Worm (Caenorhabditis elegans) whole organism, young adult: ENCODE results near the gene B0280.7.
A peak's percentile ranks its signal among the peaks of the same experiment; 100 is the strongest.

Source experiments
- B0019.2 ChIP-seq: fragments of 200-800 bp; sonication (Bioruptor generic); conservative IDR thresholded peaks from 2 replicates; pipeline ENCODE4 v1.3.6; 2022; ENCODE audit warnings: missing genetic modification reagents, missing genetic modification characterization, missing compliant biosample characterization
- B0336.3 ChIP-seq: fragments of 200-800 bp; sonication (Bioruptor generic); IDR thresholded peaks from 2 replicates; pipeline ENCODE4 v1.3.6; 2022; ENCODE audit warnings: missing genetic modification characterization, missing compliant biosample characterization
- C17E4.6 ChIP-seq: fragments of 200-800 bp; sonication (Bioruptor generic); IDR thresholded peaks from 2 replicates; pipeline ENCODE4 v1.3.6; 2022; ENCODE audit warnings: missing genetic modification reagents, missing genetic modification characterization, missing compliant biosample characterization
- F22D6.2 ChIP-seq: sonication (generic microtip); optimal IDR thresholded peaks from 2 replicates; lab custom pipeline; 2016; ENCODE audit warnings: mild to moderate bottlenecking, missing genetic modification characterization, missing compliant biosample characterization
- F37B4.10 ChIP-seq: fragments of 200-800 bp; sonication (Bioruptor generic); IDR thresholded peaks from 2 replicates; pipeline ENCODE4 v1.3.6; 2022; ENCODE audit warnings: missing genetic modification characterization, missing compliant biosample characterization
- F39B2.1 ChIP-seq: fragments of 200-800 bp; sonication (Bioruptor generic); IDR thresholded peaks from 2 replicates; pipeline ENCODE4 v1.3.6; 2022; ENCODE audit warnings: missing genetic modification reagents, missing genetic modification characterization, missing compliant biosample characterization
- F49E8.2 ChIP-seq: sonication (generic microtip); optimal IDR thresholded peaks from 3 replicates; lab custom pipeline; 2017; ENCODE audit warnings: missing genetic modification characterization, mild to moderate bottlenecking, missing compliant biosample characterization, antibody characterized with exemption, moderate library complexity; ENCODE audit not compliant: insufficient read depth
- F52B5.7 ChIP-seq: sonication (generic microtip); optimal IDR thresholded peaks from 2 replicates; lab custom pipeline; 2016; ENCODE audit warnings: mild to moderate bottlenecking, missing genetic modification characterization, missing compliant biosample characterization
- F57C9.4 ChIP-seq: sonication (generic microtip); optimal IDR thresholded peaks from 2 replicates; lab custom pipeline; 2017; ENCODE audit warnings: mild to moderate bottlenecking, missing genetic modification characterization, missing compliant biosample characterization
- K11D2.4 ChIP-seq: fragments of 200-800 bp; sonication (Bioruptor generic); IDR thresholded peaks from 2 replicates; pipeline ENCODE4 v1.3.6; 2022; ENCODE audit warnings: missing genetic modification reagents, missing genetic modification characterization, missing compliant biosample characterization
- Y67H2A.10 ChIP-seq: fragments of 200-800 bp; sonication (Bioruptor generic); conservative IDR thresholded peaks from 2 replicates; pipeline ENCODE4 v1.3.6; 2022; ENCODE audit warnings: missing genetic modification reagents, missing genetic modification characterization, missing compliant biosample characterization
- atf-7 ChIP-seq: sonication (generic microtip); optimal IDR thresholded peaks from 2 replicates; lab custom pipeline; 2017; ENCODE audit warnings: mild to moderate bottlenecking, missing genetic modification characterization, missing compliant biosample characterization
- athp-1 ChIP-seq: sonication (generic microtip); optimal IDR thresholded peaks from 2 replicates; lab custom pipeline; 2017; ENCODE audit warnings: mild to moderate bottlenecking, missing genetic modification characterization, missing compliant biosample characterization
- attf-3 ChIP-seq: fragments of 200-800 bp; sonication (Bioruptor generic); conservative IDR thresholded peaks from 2 replicates; pipeline ENCODE4 v1.3.6; 2022; ENCODE audit warnings: missing genetic modification reagents, missing genetic modification characterization, missing compliant biosample characterization
- attf-5 ChIP-seq: fragments of 200-800 bp; sonication (Bioruptor generic); optimal IDR thresholded peaks from 2 replicates; lab custom pipeline; 2018; ENCODE audit warnings: mild to moderate bottlenecking, missing genetic modification characterization, missing compliant biosample characterization
- attf-6 ChIP-seq: fragments of 200-800 bp; sonication (Bioruptor generic); IDR thresholded peaks from 2 replicates; pipeline ENCODE4 v1.3.6; 2022; ENCODE audit warnings: missing genetic modification reagents, missing genetic modification characterization, missing compliant biosample characterization
- cebp-1 ChIP-seq, 2 experiments: fragments of 200-800 bp in 1 of 2; sonication (Bioruptor generic) in 1 of 2; sonication (generic microtip) in 1 of 2; IDR thresholded peaks in 1 of 2; optimal IDR thresholded peaks in 1 of 2; 2 replicates each; pipeline versions ENCODE4 v1.3.6 to Lab custom; 2017 to 2022; ENCODE audit warnings: missing compliant biosample characterization in 2 of 2, missing genetic modification characterization in 2 of 2, mild to moderate bottlenecking in 1 of 2, missing genetic modification reagents in 1 of 2, moderate library complexity in 1 of 2
- cebp-2 ChIP-seq: fragments of 200-800 bp; sonication (Bioruptor generic); IDR thresholded peaks from 2 replicates; pipeline ENCODE4 v1.3.6; 2022; ENCODE audit warnings: missing genetic modification characterization, missing compliant biosample characterization
- ceh-40 ChIP-seq: fragments of 200-800 bp; sonication (Bioruptor generic); IDR thresholded peaks from 2 replicates; pipeline ENCODE4 v1.3.6; 2022; ENCODE audit warnings: missing genetic modification characterization, missing compliant biosample characterization
- ceh-58 ChIP-seq: fragments of 200-800 bp; sonication (Bioruptor generic); IDR thresholded peaks from 2 replicates; pipeline ENCODE4 v1.3.6; 2022; ENCODE audit warnings: missing genetic modification characterization, missing compliant biosample characterization
- ceh-91 ChIP-seq: fragments of 200-800 bp; sonication (Bioruptor generic); IDR thresholded peaks from 2 replicates; pipeline ENCODE4 v1.3.6; 2022; ENCODE audit warnings: missing genetic modification reagents, missing genetic modification characterization, missing compliant biosample characterization
- dpl-1 ChIP-seq: fragments of 150-350 bp; optimal IDR thresholded peaks from 2 replicates; lab custom pipeline; 2014; ENCODE audit warnings: missing biosample characterization, missing genetic modification reagents, missing genetic modification characterization
- egrh-3 ChIP-seq: fragments of 200-800 bp; sonication (Bioruptor generic); IDR thresholded peaks from 2 replicates; pipeline ENCODE4 v1.3.6; 2022; ENCODE audit warnings: missing genetic modification reagents, missing genetic modification characterization, missing compliant biosample characterization
- ekl-4 ChIP-seq: fragments of 200-800 bp; sonication (Bioruptor generic); IDR thresholded peaks from 2 replicates; pipeline ENCODE4 v1.3.6; 2022; ENCODE audit warnings: missing genetic modification reagents, missing genetic modification characterization, missing compliant biosample characterization
- ets-4 ChIP-seq: fragments of 200-800 bp; sonication (Bioruptor generic); optimal IDR thresholded peaks from 2 replicates; lab custom pipeline; 2018; ENCODE audit warnings: mild to moderate bottlenecking, missing genetic modification characterization, missing compliant biosample characterization
- hlh-12 ChIP-seq: sonication (generic microtip); optimal IDR thresholded peaks from 2 replicates; lab custom pipeline; 2016; ENCODE audit warnings: missing genetic modification characterization, missing compliant biosample characterization
- hmg-1.2 ChIP-seq: fragments of 200-800 bp; sonication (Bioruptor generic); IDR thresholded peaks from 2 replicates; pipeline ENCODE4 v1.3.6; 2022; ENCODE audit warnings: missing genetic modification reagents, missing genetic modification characterization, missing compliant biosample characterization
- lag-1 ChIP-seq: fragments of 200-800 bp; sonication (Bioruptor generic); IDR thresholded peaks from 2 replicates; pipeline ENCODE4 v1.3.6; 2022; ENCODE audit warnings: missing genetic modification reagents, missing genetic modification characterization, missing compliant biosample characterization
- let-607 ChIP-seq, 2 experiments: fragments of 200-800 bp in 1 of 2; sonication (Bioruptor generic) in 1 of 2; sonication (generic microtip) in 1 of 2; optimal IDR thresholded peaks; 2 replicates each; lab custom pipeline; 2016 to 2018; ENCODE audit warnings: mild to moderate bottlenecking in 2 of 2, missing compliant biosample characterization in 2 of 2, missing genetic modification characterization in 2 of 2, moderate library complexity in 2 of 2, missing genotype in 1 of 2
- madf-10 ChIP-seq: sonication (generic microtip); optimal IDR thresholded peaks from 2 replicates; lab custom pipeline; 2016; ENCODE audit warnings: mild to moderate bottlenecking, missing genetic modification characterization, missing compliant biosample characterization
- madf-6 ChIP-seq: fragments of 200-800 bp; sonication (Bioruptor generic); IDR thresholded peaks from 2 replicates; pipeline ENCODE4 v1.3.6; 2022; ENCODE audit warnings: missing genetic modification reagents, missing genetic modification characterization, missing compliant biosample characterization
- madf-8 ChIP-seq: fragments of 200-800 bp; sonication (Bioruptor generic); conservative IDR thresholded peaks from 2 replicates; pipeline ENCODE4 v1.3.6; 2022; ENCODE audit warnings: missing genetic modification reagents, missing genetic modification characterization, missing compliant biosample characterization
- mxl-1 ChIP-seq: sonication (generic microtip); optimal IDR thresholded peaks from 2 replicates; lab custom pipeline; 2016; ENCODE audit warnings: missing genetic modification characterization, missing compliant biosample characterization
- nfya-1 ChIP-seq: sonication (generic microtip); optimal IDR thresholded peaks from 2 replicates; lab custom pipeline; 2017; ENCODE audit warnings: antibody characterized with exemption, missing compliant biosample characterization, missing genetic modification characterization, borderline replicate concordance; ENCODE audit not compliant: insufficient read depth
- nfya-2 ChIP-seq: fragments of 200-800 bp; sonication (Bioruptor generic); IDR thresholded peaks from 2 replicates; pipeline ENCODE4 v1.3.6; 2022; ENCODE audit warnings: missing genetic modification reagents, missing genetic modification characterization, missing compliant biosample characterization
- nfyb-1 ChIP-seq: fragments of 200-800 bp; sonication (Bioruptor generic); IDR thresholded peaks from 2 replicates; pipeline ENCODE4 v1.3.6; 2022; ENCODE audit warnings: missing genetic modification reagents, missing genetic modification characterization, missing compliant biosample characterization
- nhr-179 ChIP-seq: sonication (generic microtip); optimal IDR thresholded peaks from 2 replicates; lab custom pipeline; 2016; ENCODE audit warnings: mild to moderate bottlenecking, missing genetic modification characterization, missing compliant biosample characterization
- nhr-80 ChIP-seq: sonication (generic microtip); optimal IDR thresholded peaks from 2 replicates; lab custom pipeline; 2016; ENCODE audit warnings: missing genetic modification characterization, missing compliant biosample characterization
- repo-1 ChIP-seq: sonication (generic microtip); optimal IDR thresholded peaks from 2 replicates; lab custom pipeline; 2017; ENCODE audit warnings: mild to moderate bottlenecking, missing genetic modification characterization, missing compliant biosample characterization
- rpc-1 ChIP-seq, 2 experiments: fragments of 150-350 bp in 1 of 2; sonication (generic microtip) in 1 of 2; optimal IDR thresholded peaks; 2 replicates each; lab custom pipeline; 2014 to 2018; ENCODE audit warnings: missing biosample characterization in 1 of 2, missing genetic modification characterization in 1 of 2, missing genetic modification reagents in 1 of 2, missing genotype in 1 of 2
- snpc-1.1 ChIP-seq: sonication (generic microtip); optimal IDR thresholded peaks from 2 replicates; lab custom pipeline; 2017; ENCODE audit warnings: missing genetic modification characterization, mild to moderate bottlenecking, missing compliant biosample characterization, antibody characterized with exemption, moderate library complexity, missing genotype, missing genetic modification reagents; ENCODE audit not compliant: insufficient read depth
- snpc-1.3 ChIP-seq: sonication (generic microtip); optimal IDR thresholded peaks from 2 replicates; lab custom pipeline; 2017; ENCODE audit warnings: missing genetic modification characterization, mild to moderate bottlenecking, missing compliant biosample characterization, antibody characterized with exemption, moderate library complexity, missing genotype, missing genetic modification reagents; ENCODE audit not compliant: insufficient read depth
- snpc-3.4 ChIP-seq: sonication (generic microtip); optimal IDR thresholded peaks from 2 replicates; lab custom pipeline; 2017; ENCODE audit warnings: missing genetic modification characterization, mild to moderate bottlenecking, missing compliant biosample characterization, antibody characterized with exemption, moderate library complexity, missing genotype, missing genetic modification reagents
- unc-130 ChIP-seq: sonication (generic microtip); optimal IDR thresholded peaks from 2 replicates; lab custom pipeline; 2016; ENCODE audit warnings: missing genetic modification reagents, missing genetic modification characterization, missing compliant biosample characterization
- ztf-18 ChIP-seq: sonication (generic microtip); optimal IDR thresholded peaks from 2 replicates; lab custom pipeline; 2016; ENCODE audit warnings: missing genotype, mild to moderate bottlenecking, missing genetic modification characterization, missing compliant biosample characterization
- ztf-26 ChIP-seq: sonication (generic microtip); optimal IDR thresholded peaks from 2 replicates; lab custom pipeline; 2017; ENCODE audit warnings: missing genetic modification characterization, missing compliant biosample characterization
- ztf-6 ChIP-seq: fragments of 200-800 bp; sonication (Bioruptor generic); IDR thresholded peaks from 2 replicates; pipeline ENCODE4 v1.3.6; 2022; ENCODE audit warnings: missing genetic modification reagents, missing genetic modification characterization, missing compliant biosample characterization

B0280.7 gene

ce11 chrIII:7155631-7156030 lies 43.9 kb upstream of the B0280.7 start (continued):
- TF ChIP-seq madf-6 (GFP tag; lab: Robert Waterston, UW) (0 out of 2 replicates have a peak, but pooled peaks have one; percentile 18), ekl-4 (GFP tag; lab: Robert Waterston, UW) (peak; percentile 85), madf-8 (no peak), lag-1 (GFP tag; lab: Robert Waterston, UW) (no peak), F22D6.2 (tag; lab: Kevin White, UChicago) (peak; percentile 3), ceh-40 (GFP tag; lab: Robert Waterston, UW) (no peak), nhr-80 (tag; lab: Kevin White, UChicago) (peak; percentile 77), F37B4.10 (no peak), B0019.2 (GFP tag; lab: Robert Waterston, UW) (no peak), nfyb-1 (GFP tag; lab: Robert Waterston, UW) (peak; percentile 90), ceh-58 (GFP tag; lab: Robert Waterston, UW) (no peak), ets-4 (GFP tag; lab: Kevin White, UChicago) (peak; percentile 26), snpc-1.1 (tag; lab: Kevin White, UChicago) (no peak), atf-7 (tag; lab: Kevin White, UChicago) (peak; percentile 94), attf-3 (peak; percentile 49), Y67H2A.10 (GFP tag; lab: Robert Waterston, UW) (peak; percentile 42; the same call in 1 of the 2 replicates), madf-10 (peak; percentile 71), mxl-1 (tag; lab: Kevin White, UChicago) (no peak), K11D2.4 (GFP tag; lab: Robert Waterston, UW) (peak; percentile 88), egrh-3 (GFP tag; lab: Robert Waterston, UW) (peak; percentile 60; the same call in 1 of the 2 replicates), attf-5 (peak; percentile 80), rpc-1 (optimal IDR thresholded peaks at IDR 0.05; lab: Kevin White, UChicago) (no peak), rpc-1 (tag; optimal IDR thresholded peaks at IDR 0.05; lab: Kevin White, UChicago) (no peak), dpl-1 (GFP tag; lab: Kevin White, UChicago) (no peak), C17E4.6 (GFP tag; lab: Robert Waterston, UW) (0 out of 2 replicates have a peak, but pooled peaks have one; percentile 19), F39B2.1 (GFP tag; lab: Robert Waterston, UW) (0 out of 2 replicates have a peak, but pooled peaks have one; percentile 43), attf-6 (GFP tag; lab: Robert Waterston, UW) (no peak), hlh-12 (tag; lab: Kevin White, UChicago) (no peak), cebp-2 (GFP tag; lab: Robert Waterston, UW) (no peak), nfya-1 (tag; lab: Kevin White, UChicago) (no peak), F52B5.7 (tag; lab: Kevin White, UChicago) (peak; percentile 58), repo-1 (peak; percentile 55), unc-130 (GFP tag; lab: Kevin White, UChicago) (no peak), cebp-1 (GFP tag; IDR thresholded peaks at IDR 0.05; lab: Robert Waterston, UW) (no peak), cebp-1 (tag; optimal IDR thresholded peaks at IDR 0.05; lab: Kevin White, UChicago) (peak; percentile 88), ceh-91 (GFP tag; lab: Robert Waterston, UW) (no peak), nhr-179 (no peak), let-607 (tag; optimal IDR thresholded peaks at IDR 0.05; lab: Kevin White, UChicago) (peak; percentile 63 to 70), F57C9.4 (tag; lab: Kevin White, UChicago) (no peak), nfya-2 (GFP tag; lab: Robert Waterston, UW) (no peak), snpc-3.4 (tag; lab: Kevin White, UChicago) (no peak), snpc-1.3 (tag; lab: Kevin White, UChicago) (no peak), ztf-26 (tag; lab: Kevin White, UChicago) (peak; percentile 70), athp-1 (tag; lab: Kevin White, UChicago) (peak; percentile 18), hmg-1.2 (peak; percentile 94), B0336.3 (GFP tag; lab: Robert Waterston, UW) (peak; percentile 87), F49E8.2 (tag; lab: Kevin White, UChicago) (no peak), ztf-18 (peak; percentile 18), ztf-6 (no peak)
